Worm (Caenorhabditis elegans): ENCODE results near the gene olrn-1.

Gene olrn-1

DNA sequence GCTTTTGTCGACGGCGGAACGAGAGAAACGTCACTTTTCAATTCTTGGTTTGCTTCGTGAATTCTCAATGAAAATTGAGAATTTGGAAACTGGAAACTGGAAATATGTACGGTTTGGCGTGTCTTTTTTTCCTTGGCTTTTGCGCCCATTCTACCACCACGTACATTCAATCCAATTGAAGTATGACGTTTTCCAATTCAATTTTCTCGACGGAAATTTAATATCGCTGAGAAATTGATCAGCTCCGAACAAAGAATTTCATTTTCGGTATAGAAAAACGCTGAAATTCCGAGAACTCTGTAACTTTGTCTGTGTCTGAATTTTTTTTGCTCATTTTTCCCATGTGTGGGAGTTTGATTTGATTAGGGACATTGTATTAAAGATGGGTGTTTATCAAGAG lies 4.2 kb upstream of the olrn-1 start:
- TF ChIP-seq grh-1 (GFP tag; IDR thresholded peaks at IDR 0.05) (no peak), efl-1 (optimal IDR thresholded peaks at IDR 0.05) (no peak), efl-1 (GFP tag; optimal IDR thresholded peaks at IDR 0.05 in 1 of 2) (peak in 1 of 2 experiments; percentile 16), fkh-8 (tag; optimal IDR thresholded peaks at IDR 0.05) (peak; percentile 61), nhr-71 (tag; optimal IDR thresholded peaks at IDR 0.05) (peak; percentile 52), ceh-88 (GFP tag; IDR thresholded peaks at IDR 0.05) (no peak), mep-1 (tag; optimal IDR thresholded peaks at IDR 0.05) (no peak), lin-14 (GFP tag; optimal IDR thresholded peaks at IDR 0.05) (peak; percentile 53), nhr-47 (tag; optimal IDR thresholded peaks at IDR 0.05) (peak; percentile 17)

DNA sequence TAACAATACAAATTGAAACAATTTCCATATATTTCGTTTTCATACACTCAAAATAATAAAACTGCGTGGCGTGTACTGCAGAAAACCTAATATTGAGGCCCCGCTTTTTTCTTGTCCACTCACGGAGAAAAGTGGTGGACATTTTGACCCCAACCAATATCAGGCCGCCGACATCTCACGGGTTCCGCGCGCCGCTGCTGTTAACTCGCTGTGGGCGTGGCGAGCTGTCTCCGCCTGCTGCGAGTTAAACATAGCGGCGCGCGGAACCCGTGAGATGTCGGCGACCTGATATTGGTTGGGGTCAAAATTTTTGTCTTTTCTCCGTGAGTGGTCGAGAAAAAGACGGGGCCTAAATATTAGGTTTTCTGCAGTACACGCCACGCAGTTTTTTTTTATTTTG lies 3.6 kb upstream of the olrn-1 start:
- TF ChIP-seq snpc-4 (tag; optimal IDR thresholded peaks at IDR 0.05): peak; percentile 67

DNA sequence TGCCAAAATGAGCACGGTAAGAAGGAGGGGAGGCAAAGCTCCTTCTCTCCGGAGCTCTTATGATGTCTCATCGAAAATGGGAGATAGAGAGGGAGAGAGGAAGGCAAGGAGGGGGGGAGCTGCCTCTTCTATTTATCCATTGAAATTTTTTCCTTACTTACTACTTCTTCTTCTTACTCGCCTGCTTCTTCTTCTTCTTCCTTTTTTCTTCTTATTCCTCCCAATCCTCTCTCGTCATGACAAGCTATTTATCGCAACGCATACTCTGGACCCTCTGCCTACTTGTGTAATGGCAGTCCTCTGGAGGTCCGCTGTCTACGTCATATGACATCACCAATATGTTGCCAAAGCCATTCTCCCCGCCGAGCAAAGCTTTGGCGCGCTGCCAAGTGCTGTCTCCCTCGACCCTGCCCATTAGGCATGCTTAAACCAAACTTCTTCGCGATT lies 2.2 kb upstream of the olrn-1 start:
- TF ChIP-seq fkh-4 (tag; optimal IDR thresholded peaks at IDR 0.05; ENCODE audit: borderline replicate concordance) (no peak), tbx-2 (tag; optimal IDR thresholded peaks at IDR 0.05) (peak; percentile 87), nhr-20 (tag; optimal IDR thresholded peaks at IDR 0.05) (peak; percentile 39), rnt-1 (tag; optimal IDR thresholded peaks at IDR 0.05) (peak; percentile 73), unc-62 (GFP tag; optimal IDR thresholded peaks at IDR 0.05) (no peak), unc-30 (tag; optimal IDR thresholded peaks at IDR 0.05) (no peak), nhr-237 (tag; optimal IDR thresholded peaks at IDR 0.05) (no peak), nhr-71 (tag; optimal IDR thresholded peaks at IDR 0.05) (peak; percentile 91), alr-1 (tag; optimal IDR thresholded peaks at IDR 0.05; ENCODE audit: borderline replicate concordance) (no peak), hpl-2 (GFP tag; optimal IDR thresholded peaks at IDR 0.05) (no peak), lir-3 (tag; optimal IDR thresholded peaks at IDR 0.05; ENCODE audit: poor library complexity) (peak; percentile 4), ceh-8 (GFP tag; optimal IDR thresholded peaks at IDR 0.05) (peak; percentile 61), mdl-1 (tag; optimal IDR thresholded peaks at IDR 0.05) (peak in 1 of 2 experiments; percentile 14), fkh-10 (GFP tag; optimal IDR thresholded peaks at IDR 0.05) (peak; percentile 86), ceh-82 (tag; optimal IDR thresholded peaks at IDR 0.05) (peak; percentile 48 to 66 (median 51)), nhr-47 (tag; optimal IDR thresholded peaks at IDR 0.05) (peak; percentile 83), irx-1 (tag; optimal IDR thresholded peaks at IDR 0.05) (peak; percentile 38), egl-27 (tag; optimal IDR thresholded peaks at IDR 0.05) (peak in 1 of 2 experiments; percentile 53), C16A3.4 (tag; optimal IDR thresholded peaks at IDR 0.05) (no peak), swsn-7 (tag; optimal IDR thresholded peaks at IDR 0.05) (peak; percentile 71), dsc-1 (tag; optimal IDR thresholded peaks at IDR 0.05) (peak; percentile 74), dpl-1 (GFP tag; optimal IDR thresholded peaks at IDR 0.05) (peak in 2 of 3 experiments; percentile 3 to 22), lin-14 (GFP tag; optimal IDR thresholded peaks at IDR 0.05) (peak; percentile 96), ztf-4 (tag; optimal IDR thresholded peaks at IDR 0.05) (peak; percentile 82), C34B4.2 (tag; optimal IDR thresholded peaks at IDR 0.05) (no peak), lin-35 (GFP tag; optimal IDR thresholded peaks at IDR 0.05) (peak in 1 of 2 experiments; percentile 55), isw-1 (GFP tag; IDR thresholded peaks at IDR 0.05) (peak; percentile 54), pag-3 (tag; optimal IDR thresholded peaks at IDR 0.05; ENCODE audit: borderline replicate concordance, insufficient read depth) (peak; percentile 89), ceh-88 (GFP tag; IDR thresholded peaks at IDR 0.05) (peak; percentile 49; the same call in 1 of the 2 replicates), zag-1 (tag; optimal IDR thresholded peaks at IDR 0.05) (peak; percentile 39), ztf-11 (tag; optimal IDR thresholded peaks at IDR 0.05) (peak in 1 of 2 experiments; percentile 23), pax-3 (tag; optimal IDR thresholded peaks at IDR 0.05) (peak; percentile 69), mep-1 (tag; optimal IDR thresholded peaks at IDR 0.05) (peak; percentile 2), sox-4 (tag; optimal IDR thresholded peaks at IDR 0.05) (no peak), nhr-76 (tag; optimal IDR thresholded peaks at IDR 0.05) (no peak), lin-39 (tag; optimal IDR thresholded peaks at IDR 0.05) (peak; percentile 18), lsy-2 (tag; optimal IDR thresholded peaks at IDR 0.05) (peak; percentile 53 to 58), snu-23 (GFP tag; optimal IDR thresholded peaks at IDR 0.05) (peak; percentile 71), efl-1 (optimal IDR thresholded peaks at IDR 0.05) (peak; percentile 41 to 43), efl-1 (GFP tag; optimal IDR thresholded peaks at IDR 0.05 in 1 of 2) (no peak), fkh-8 (tag; optimal IDR thresholded peaks at IDR 0.05) (peak; percentile 79), egl-13 (tag; optimal IDR thresholded peaks at IDR 0.05) (peak; percentile 87), ceh-90 (tag; optimal IDR thresholded peaks at IDR 0.05) (no peak), nhr-90 (tag; optimal IDR thresholded peaks at IDR 0.05; ENCODE audit: poor library complexity) (no peak)
